Fruit fly (Drosophila melanogaster) whole organism, prepupa: ENCODE results near the gene CG31038.
A peak's percentile ranks its signal among the peaks of the same experiment; 100 is the strongest.

Source experiments
- Blimp-1 ChIP-seq: fragments of 200-800 bp; sonication (Bioruptor generic); optimal IDR thresholded peaks from 3 replicates; lab custom pipeline; 2017; ENCODE audit warnings: missing biosample characterization, missing genetic modification characterization, mild to moderate bottlenecking, moderate library complexity, missing genetic modification reagents
- CG10631 ChIP-seq: fragments of 200-800 bp; sonication (Bioruptor generic); optimal IDR thresholded peaks from 2 replicates; lab custom pipeline; 2016; ENCODE audit warnings: missing biosample characterization, missing genetic modification characterization
- CG10669 ChIP-seq: fragments of 200-800 bp; sonication (Bioruptor generic); optimal IDR thresholded peaks from 3 replicates; lab custom pipeline; 2018; ENCODE audit warnings: missing biosample characterization, mild to moderate bottlenecking, missing genetic modification characterization, moderate library complexity
- CG11294 ChIP-seq: fragments of 200-800 bp; sonication (Bioruptor generic); IDR thresholded peaks from 2 replicates; pipeline ENCODE4 v1.3.6; 2022; ENCODE audit warnings: missing biosample characterization, missing genetic modification characterization
- CG11762 ChIP-seq: fragments of 200-800 bp; sonication (Bioruptor generic); optimal IDR thresholded peaks from 3 replicates; lab custom pipeline; 2016; ENCODE audit warnings: missing biosample characterization, missing genetic modification characterization; ENCODE audit not compliant: insufficient read depth
- CG11902 ChIP-seq: fragments of 200-800 bp; sonication (Bioruptor generic); optimal IDR thresholded peaks from 3 replicates; lab custom pipeline; 2016; ENCODE audit warnings: missing biosample characterization, missing genetic modification characterization
- CG15336 ChIP-seq: fragments of 200-800 bp; sonication (Bioruptor generic); IDR thresholded peaks from 2 replicates; pipeline ENCODE4 v1.3.6; 2022; ENCODE audit warnings: missing biosample characterization, missing genetic modification characterization
- CG1621 ChIP-seq: fragments of 200-800 bp; sonication (Bioruptor generic); optimal IDR thresholded peaks from 3 replicates; lab custom pipeline; 2018; ENCODE audit warnings: missing biosample characterization, mild to moderate bottlenecking, missing genetic modification characterization
- CG16779 ChIP-seq: fragments of 200-800 bp; sonication (Bioruptor generic); optimal IDR thresholded peaks from 3 replicates; lab custom pipeline; 2017; ENCODE audit warnings: missing biosample characterization, mild to moderate bottlenecking, missing genetic modification characterization
- CG32006 ChIP-seq: fragments of 200-800 bp; sonication (Bioruptor generic); optimal IDR thresholded peaks from 3 replicates; lab custom pipeline; 2017; ENCODE audit warnings: missing biosample characterization, mild to moderate bottlenecking, missing genetic modification characterization
- CG34406 ChIP-seq: fragments of 200-800 bp; sonication (Bioruptor generic); optimal IDR thresholded peaks from 3 replicates; lab custom pipeline; 2016; ENCODE audit warnings: missing biosample characterization, missing genetic modification characterization
- CG4318 ChIP-seq: fragments of 200-800 bp; sonication (Bioruptor generic); optimal IDR thresholded peaks from 3 replicates; lab custom pipeline; 2017; ENCODE audit warnings: missing biosample characterization, mild to moderate bottlenecking, missing genetic modification characterization
- CG6163 ChIP-seq: fragments of 200-800 bp; sonication (Bioruptor generic); IDR thresholded peaks from 3 replicates; pipeline ENCODE4 v1.3.6; 2022; ENCODE audit warnings: missing biosample characterization, missing genetic modification characterization
- CG6276 ChIP-seq: fragments of 200-800 bp; sonication (Bioruptor generic); optimal IDR thresholded peaks from 2 replicates; lab custom pipeline; 2017; ENCODE audit warnings: missing biosample characterization, mild to moderate bottlenecking, missing genetic modification characterization
- CG6808 ChIP-seq: fragments of 200-800 bp; sonication (Bioruptor generic); optimal IDR thresholded peaks from 3 replicates; lab custom pipeline; 2017; ENCODE audit warnings: missing biosample characterization, missing genetic modification characterization, mild to moderate bottlenecking, moderate library complexity, missing genetic modification reagents
- CG6854 ChIP-seq: fragments of 200-800 bp; sonication (Bioruptor generic); optimal IDR thresholded peaks from 2 replicates; lab custom pipeline; 2017; ENCODE audit warnings: missing biosample characterization, mild to moderate bottlenecking, missing genetic modification characterization
- CG7368 ChIP-seq: fragments of 200-800 bp; sonication (Bioruptor generic); optimal IDR thresholded peaks from 3 replicates; lab custom pipeline; 2016; ENCODE audit warnings: missing biosample characterization, missing genetic modification characterization
- CG8119 ChIP-seq: fragments of 200-800 bp; sonication (Bioruptor generic); IDR thresholded peaks from 3 replicates; pipeline ENCODE4 v1.3.6; 2022; ENCODE audit warnings: missing biosample characterization, missing genetic modification characterization
- CG9139 ChIP-seq: fragments of 200-800 bp; sonication (Bioruptor generic); optimal IDR thresholded peaks from 3 replicates; lab custom pipeline; 2017; ENCODE audit warnings: missing biosample characterization, mild to moderate bottlenecking, missing genetic modification characterization
- Eip75B ChIP-seq: fragments of 200-800 bp; sonication (Bioruptor generic); optimal IDR thresholded peaks from 3 replicates; lab custom pipeline; 2016; ENCODE audit warnings: missing biosample characterization, missing genetic modification characterization
- Eip78C ChIP-seq: fragments of 200-800 bp; sonication (Bioruptor generic); peaks from one replicate; lab custom pipeline; 2016; ENCODE audit warnings: missing biosample characterization, missing genetic modification characterization
- Eip93F ChIP-seq: fragments of 200-800 bp; sonication (Bioruptor generic); optimal IDR thresholded peaks from 2 replicates; lab custom pipeline; 2016; ENCODE audit warnings: missing biosample characterization, mild to moderate bottlenecking, missing genetic modification characterization
- Ets21C ChIP-seq: fragments of 200-800 bp; sonication (Bioruptor generic); optimal IDR thresholded peaks from 3 replicates; lab custom pipeline; 2016; ENCODE audit warnings: missing biosample characterization, missing genetic modification characterization
- Ets96B ChIP-seq: fragments of 200-800 bp; optimal IDR thresholded peaks from 2 replicates; lab custom pipeline; 2019; ENCODE audit warnings: missing biosample characterization, mild to moderate bottlenecking, missing genetic modification characterization, moderate library complexity
- Gug ChIP-seq: fragments of 200-800 bp; sonication (Bioruptor generic); IDR thresholded peaks from 2 replicates; pipeline ENCODE4 v1.3.6; 2022; ENCODE audit warnings: missing biosample characterization, missing genetic modification characterization
- Hr38 ChIP-seq: sonication (Bioruptor generic); optimal IDR thresholded peaks from 2 replicates; lab custom pipeline; 2016; ENCODE audit warnings: missing biosample characterization, missing genetic modification characterization
- Hr39 ChIP-seq: fragments of 200-800 bp; sonication (Bioruptor generic); optimal IDR thresholded peaks from 2 replicates; lab custom pipeline; 2016; ENCODE audit warnings: missing biosample characterization, missing genetic modification characterization
- Hr4 ChIP-seq: fragments of 200-800 bp; sonication (Bioruptor generic); optimal IDR thresholded peaks from 3 replicates; lab custom pipeline; 2016; ENCODE audit warnings: missing biosample characterization, missing genetic modification characterization
- Lpt ChIP-seq: fragments of 200-800 bp; sonication (Bioruptor generic); optimal IDR thresholded peaks from 3 replicates; lab custom pipeline; 2016; ENCODE audit warnings: missing biosample characterization, missing genetic modification characterization
- OdsH ChIP-seq: fragments of 200-800 bp; sonication (Bioruptor generic); optimal IDR thresholded peaks from 3 replicates; lab custom pipeline; 2016; ENCODE audit warnings: missing biosample characterization, missing genetic modification characterization
- Smox ChIP-seq: fragments of 200-800 bp; sonication (Bioruptor generic); optimal IDR thresholded peaks from 3 replicates; lab custom pipeline; 2016; ENCODE audit warnings: missing biosample characterization, missing genetic modification characterization
- Sox102F ChIP-seq: fragments of 200-800 bp; sonication (Bioruptor generic); optimal IDR thresholded peaks from 2 replicates; lab custom pipeline; 2016; ENCODE audit warnings: missing biosample characterization, mild to moderate bottlenecking, missing genetic modification characterization
- Sox14 ChIP-seq: fragments of 200-800 bp; sonication (Bioruptor generic); optimal IDR thresholded peaks from 3 replicates; lab custom pipeline; 2016; ENCODE audit warnings: missing biosample characterization, missing genetic modification characterization
- Sox15 ChIP-seq: fragments of 200-800 bp; sonication (Bioruptor generic); optimal IDR thresholded peaks from 3 replicates; lab custom pipeline; 2016; ENCODE audit warnings: missing biosample characterization, missing genetic modification characterization
- achi ChIP-seq: fragments of 200-800 bp; sonication (Bioruptor generic); optimal IDR thresholded peaks from 3 replicates; lab custom pipeline; 2016; ENCODE audit warnings: missing biosample characterization, missing genetic modification characterization
- acj6 ChIP-seq: fragments of 200-800 bp; sonication (Bioruptor generic); optimal IDR thresholded peaks from 3 replicates; lab custom pipeline; 2016; ENCODE audit warnings: missing biosample characterization, missing genetic modification characterization
- dac ChIP-seq: fragments of 200-800 bp; sonication (Bioruptor generic); optimal IDR thresholded peaks from 2 replicates; lab custom pipeline; 2017; ENCODE audit warnings: missing biosample characterization, mild to moderate bottlenecking, missing genetic modification characterization
- eg ChIP-seq: fragments of 200-800 bp; sonication (Bioruptor generic); IDR thresholded peaks from 3 replicates; pipeline ENCODE4 v1.3.6; 2022; ENCODE audit warnings: missing biosample characterization, missing genetic modification characterization
- esn ChIP-seq: fragments of 200-800 bp; sonication (Bioruptor generic); optimal IDR thresholded peaks from 2 replicates; lab custom pipeline; 2016; ENCODE audit warnings: missing biosample characterization, mild to moderate bottlenecking, missing genetic modification characterization, moderate library complexity
- fd59A ChIP-seq: fragments of 200-800 bp; sonication (Bioruptor generic); optimal IDR thresholded peaks from 2 replicates; lab custom pipeline; 2017; ENCODE audit warnings: missing biosample characterization, mild to moderate bottlenecking, missing genetic modification characterization, missing genetic modification reagents
- fd85E ChIP-seq: fragments of 200-800 bp; sonication (Bioruptor generic); optimal IDR thresholded peaks from 3 replicates; lab custom pipeline; 2016; ENCODE audit warnings: missing biosample characterization, missing genetic modification characterization
- lz ChIP-seq: fragments of 200-800 bp; sonication (Bioruptor generic); optimal IDR thresholded peaks from 3 replicates; lab custom pipeline; 2016; ENCODE audit warnings: missing biosample characterization, missing genetic modification characterization
- net ChIP-seq: fragments of 200-800 bp; sonication (Bioruptor generic); optimal IDR thresholded peaks from 3 replicates; lab custom pipeline; 2016; ENCODE audit warnings: missing biosample characterization, missing genetic modification characterization
- pdm3 ChIP-seq: fragments of 200-800 bp; sonication (Bioruptor generic); optimal IDR thresholded peaks from 3 replicates; lab custom pipeline; 2016; ENCODE audit warnings: missing biosample characterization, missing genetic modification characterization
- salr ChIP-seq, 2 experiments: fragments of 200-800 bp; sonication (Bioruptor generic); optimal IDR thresholded peaks; 3 replicates each; lab custom pipeline; 2016 to 2018; ENCODE audit warnings: missing biosample characterization in 2 of 2, missing genetic modification characterization in 2 of 2, mild to moderate bottlenecking in 1 of 2
- spab ChIP-seq: fragments of 200-800 bp; sonication (Bioruptor generic); optimal IDR thresholded peaks from 2 replicates; lab custom pipeline; 2017; ENCODE audit warnings: missing biosample characterization, mild to moderate bottlenecking, missing genetic modification characterization, missing genetic modification reagents
- ss ChIP-seq, 2 experiments: fragments of 200-800 bp; sonication (Bioruptor generic); optimal IDR thresholded peaks; 2 replicates in 1 of 2; 3 replicates in 1 of 2; lab custom pipeline; 2017 to 2018; ENCODE audit warnings: mild to moderate bottlenecking in 2 of 2, missing biosample characterization in 2 of 2, missing genetic modification characterization in 2 of 2, moderate library complexity in 1 of 2
- svp ChIP-seq: fragments of 200-800 bp; sonication (Bioruptor generic); peaks from one replicate; lab custom pipeline; 2016; ENCODE audit warnings: missing biosample characterization, missing genetic modification characterization
- topi ChIP-seq: fragments of 200-800 bp; sonication (Bioruptor generic); optimal IDR thresholded peaks from 3 replicates; lab custom pipeline; 2016; ENCODE audit warnings: missing biosample characterization, missing genetic modification characterization
- vri ChIP-seq: fragments of 200-800 bp; sonication (Bioruptor generic); optimal IDR thresholded peaks from 3 replicates; lab custom pipeline; 2016; ENCODE audit warnings: missing biosample characterization, mild to moderate bottlenecking, missing genetic modification characterization

Gene CG31038

dm6 chr3R:29894393-29894792 lies 17.5 kb downstream of the CG31038 start (continued):
- TF ChIP-seq ss (GFP tag; optimal IDR thresholded peaks at IDR 0.05; lab: Kevin White, UChicago) (no peak), Eip93F (GFP tag; lab: Kevin White, UChicago) (no peak), CG16779 (tag; lab: Kevin White, UChicago) (no peak), esn (GFP tag; lab: Kevin White, UChicago) (no peak), CG10631 (peak; percentile 21), Blimp-1 (GFP tag; lab: Kevin White, UChicago) (no peak), fd59A (no peak), CG15336 (peak; percentile 81), Ets96B (tag; lab: Kevin White, UChicago) (no peak), Smox (GFP tag; lab: Kevin White, UChicago) (no peak), OdsH (GFP tag; lab: Kevin White, UChicago) (peak; percentile 30), topi (GFP tag; lab: Kevin White, UChicago) (no peak), CG8119 (GFP tag; lab: Robert Waterston, UW) (peak; percentile 83), svp (GFP tag; lab: Kevin White, UChicago) (no peak), Eip78C (GFP tag; lab: Kevin White, UChicago) (peak; percentile 73), dac (no peak), fd85E (GFP tag; lab: Kevin White, UChicago) (no peak), Sox14 (GFP tag; lab: Kevin White, UChicago) (no peak), CG6163 (GFP tag; lab: Robert Waterston, UW) (peak; percentile 34; the same call in 2 of the 3 replicates), achi (GFP tag; lab: Kevin White, UChicago) (peak; percentile 46), acj6 (GFP tag; lab: Kevin White, UChicago) (no peak), pdm3 (GFP tag; lab: Kevin White, UChicago) (peak; percentile 19), Hr4 (GFP tag; lab: Kevin White, UChicago) (peak; percentile 79), net (GFP tag; lab: Kevin White, UChicago) (no peak), Sox15 (GFP tag; lab: Kevin White, UChicago) (no peak), CG6854 (no peak), CG4318 (GFP tag; lab: Kevin White, UChicago) (peak; percentile 22), Sox102F (GFP tag; lab: Kevin White, UChicago) (no peak), CG10669 (GFP tag; lab: Kevin White, UChicago) (no peak), CG6808 (GFP tag; lab: Kevin White, UChicago) (no peak), CG6276 (GFP tag; lab: Kevin White, UChicago) (peak; percentile 56), CG11294 (GFP tag; lab: Robert Waterston, UW) (peak; percentile 72), salr (GFP tag; optimal IDR thresholded peaks at IDR 0.05; lab: Kevin White, UChicago) (peak in 1 of 2 experiments; percentile 25), CG9139 (GFP tag; lab: Kevin White, UChicago) (no peak), CG1621 (tag; lab: Kevin White, UChicago) (no peak), Hr38 (GFP tag; lab: Kevin White, UChicago) (no peak), Hr39 (GFP tag; lab: Kevin White, UChicago) (no peak), CG11902 (no peak), CG7368 (GFP tag; lab: Kevin White, UChicago) (no peak), Eip75B (GFP tag; lab: Kevin White, UChicago) (no peak), Ets21C (GFP tag; lab: Kevin White, UChicago) (no peak), lz (no peak), CG11762 (no peak)

dm6 chr3R:29898588-29898987 lies 21.7 kb downstream of the CG31038 start:
- no peak for TF ChIP-seq Lpt
- TF ChIP-seq Ets96B (tag; lab: Kevin White, UChicago) = no peak
- no peak for TF ChIP-seq fd59A
- no peak for TF ChIP-seq fd85E (GFP tag; lab: Kevin White, UChicago)
- TF ChIP-seq Hr4 (GFP tag; lab: Kevin White, UChicago) = peak; percentile 46
- no peak for TF ChIP-seq topi (GFP tag; lab: Kevin White, UChicago)
- no peak for TF ChIP-seq spab (GFP tag; lab: Kevin White, UChicago)
- TF ChIP-seq CG6276 (GFP tag; lab: Kevin White, UChicago) = peak; percentile 20
- peak; percentile 31; the same call in 1 of the 3 replicates for TF ChIP-seq eg (GFP tag; lab: Robert Waterston, UW)
- TF ChIP-seq Sox15 (GFP tag; lab: Kevin White, UChicago) = no peak
- TF ChIP-seq Gug (GFP tag; lab: Robert Waterston, UW) = no peak
- TF ChIP-seq vri (GFP tag; lab: Kevin White, UChicago) = no peak
- peak; percentile 45 for TF ChIP-seq CG11294 (GFP tag; lab: Robert Waterston, UW)
- no peak for TF ChIP-seq ss (GFP tag; optimal IDR thresholded peaks at IDR 0.05; lab: Kevin White, UChicago)
- no peak for TF ChIP-seq CG34406 (GFP tag; lab: Kevin White, UChicago)
- no peak for TF ChIP-seq CG11762
- TF ChIP-seq CG15336 = peak; percentile 59
- no peak for TF ChIP-seq achi (GFP tag; lab: Kevin White, UChicago)
- no peak for TF ChIP-seq CG1621 (tag; lab: Kevin White, UChicago)
- TF ChIP-seq acj6 (GFP tag; lab: Kevin White, UChicago) = no peak
- no peak for TF ChIP-seq Hr39 (GFP tag; lab: Kevin White, UChicago)
- peak; percentile 46 for TF ChIP-seq CG32006 (GFP tag; lab: Kevin White, UChicago)
- TF ChIP-seq CG4318 (GFP tag; lab: Kevin White, UChicago) = no peak
